Worm (Caenorhabditis elegans): ENCODE data around the gene R03D7.2.

ce11 chrII:10932305-10932704, 2.7 kb downstream of the R03D7.2 start:
- no peak for TF ChIP-seq T22C8.4 (GFP tag; IDR thresholded peaks at IDR 0.05)
- TF ChIP-seq ztf-23 (GFP tag; IDR thresholded peaks at IDR 0.05) = no peak
